Worm (Caenorhabditis elegans): ENCODE data around the gene F53F4.7.

DNA sequence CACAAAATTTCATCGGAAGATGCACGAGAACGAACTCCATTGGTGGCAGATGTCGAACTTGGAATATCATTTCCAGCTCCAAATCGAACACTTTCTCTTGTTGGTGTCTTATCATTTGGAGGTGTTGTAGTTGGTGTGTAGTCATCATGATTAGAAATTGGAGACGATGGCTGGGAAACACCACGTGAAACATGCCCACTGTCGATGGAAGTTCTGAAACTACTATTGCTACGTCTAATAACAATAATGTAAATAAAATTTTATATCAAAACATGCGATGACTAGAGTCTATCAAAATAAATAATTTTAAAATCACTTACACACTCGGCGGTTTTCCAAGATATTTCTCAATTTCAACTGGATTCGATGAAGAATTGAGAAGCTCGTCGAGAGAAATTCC lies 38.6 kb upstream of the F53F4.7 start:
- TF ChIP-seq nhr-28 (tag; optimal IDR thresholded peaks at IDR 0.05) (no peak), ama-1 (optimal IDR thresholded peaks at IDR 0.05) (no peak), tlp-1 (tag; optimal IDR thresholded peaks at IDR 0.05) (no peak), nhr-237 (tag; optimal IDR thresholded peaks at IDR 0.05) (no peak), tbx-2 (tag; optimal IDR thresholded peaks at IDR 0.05) (no peak)

Measured in whole organism, L1 larva.